Worm (Caenorhabditis elegans) whole organism, late embryonic: ENCODE data around the gene comt-1.
A peak's percentile ranks its signal among the peaks of the same experiment; 100 is the strongest.

Experiments
- C38D4.7 ChIP-seq: fragments of 200-800 bp; sonication (Bioruptor generic); optimal IDR thresholded peaks from 2 replicates; lab custom pipeline; 2018; ENCODE audit warnings: mild to moderate bottlenecking, missing genetic modification characterization, moderate library complexity, missing compliant biosample characterization
- K02D7.2 ChIP-seq: sonication (generic microtip); optimal IDR thresholded peaks from 2 replicates; lab custom pipeline; 2017; ENCODE audit warnings: mild to moderate bottlenecking, missing genetic modification characterization, missing compliant biosample characterization
- K09A11.1 ChIP-seq: sonication (generic microtip); optimal IDR thresholded peaks from 2 replicates; lab custom pipeline; 2017; ENCODE audit warnings: antibody characterized with exemption, mild to moderate bottlenecking, missing genetic modification characterization, missing compliant biosample characterization; ENCODE audit not compliant: insufficient read depth
- Y22D7AL.16 ChIP-seq: sonication (generic microtip); optimal IDR thresholded peaks from 2 replicates; lab custom pipeline; 2016; ENCODE audit warnings: missing genetic modification characterization, missing compliant biosample characterization
- ahr-1 ChIP-seq: sonication (generic microtip); optimal IDR thresholded peaks from 2 replicates; lab custom pipeline; 2016; ENCODE audit warnings: missing genetic modification characterization, missing compliant biosample characterization
- ama-1 ChIP-seq: fragments of 150-350 bp; optimal IDR thresholded peaks from 2 replicates; lab custom pipeline; 2014
- ceh-14 ChIP-seq: sonication (generic microtip); optimal IDR thresholded peaks from 2 replicates; lab custom pipeline; 2016; ENCODE audit warnings: missing genotype, missing genetic modification characterization, missing compliant biosample characterization
- ceh-18 ChIP-seq: sonication (generic microtip); optimal IDR thresholded peaks from 2 replicates; lab custom pipeline; 2016; ENCODE audit warnings: missing genetic modification characterization, missing compliant biosample characterization
- ceh-19 ChIP-seq: fragments of 200-800 bp; sonication (Bioruptor generic); optimal IDR thresholded peaks from 2 replicates; lab custom pipeline; 2018; ENCODE audit warnings: mild to moderate bottlenecking, missing genetic modification characterization, missing compliant biosample characterization
- ceh-2 ChIP-seq: sonication (generic microtip); optimal IDR thresholded peaks from 2 replicates; lab custom pipeline; 2016; ENCODE audit warnings: missing genotype, missing genetic modification characterization, missing compliant biosample characterization
- ceh-22 ChIP-seq: sonication (generic microtip); optimal IDR thresholded peaks from 2 replicates; lab custom pipeline; 2017; ENCODE audit warnings: missing biosample characterization, missing genetic modification characterization
- ceh-24 ChIP-seq: sonication (generic microtip); optimal IDR thresholded peaks from 2 replicates; lab custom pipeline; 2016; ENCODE audit warnings: mild to moderate bottlenecking, missing genetic modification characterization, missing compliant biosample characterization
- ceh-34 ChIP-seq: sonication (generic microtip); optimal IDR thresholded peaks from 2 replicates; lab custom pipeline; 2016; ENCODE audit warnings: mild to moderate bottlenecking, missing genetic modification characterization, missing compliant biosample characterization
- ceh-45 ChIP-seq: fragments of 200-800 bp; sonication (Bioruptor generic); IDR thresholded peaks from 2 replicates; pipeline ENCODE4 v1.3.6; 2022; ENCODE audit warnings: missing genetic modification reagents, missing genetic modification characterization, missing compliant biosample characterization
- ceh-48 ChIP-seq: sonication (generic microtip); optimal IDR thresholded peaks from 2 replicates; lab custom pipeline; 2016; ENCODE audit warnings: missing genetic modification characterization, inconsistent platforms, missing compliant biosample characterization
- ceh-6 ChIP-seq: fragments of 200-800 bp; sonication (Bioruptor generic); optimal IDR thresholded peaks from 2 replicates; lab custom pipeline; 2018; ENCODE audit warnings: mild to moderate bottlenecking, missing genetic modification characterization, missing compliant biosample characterization
- ceh-9 ChIP-seq: sonication (generic microtip); optimal IDR thresholded peaks from 2 replicates; lab custom pipeline; 2016; ENCODE audit warnings: mild to moderate bottlenecking, missing genetic modification characterization, inconsistent platforms, missing compliant biosample characterization
- dmd-4 ChIP-seq: sonication (generic microtip); optimal IDR thresholded peaks from 2 replicates; lab custom pipeline; 2016; ENCODE audit warnings: borderline replicate concordance, missing genetic modification characterization, missing compliant biosample characterization
- elt-2 ChIP-seq: sonication (generic microtip); optimal IDR thresholded peaks from 2 replicates; lab custom pipeline; 2016; ENCODE audit warnings: missing genetic modification reagents, missing genetic modification characterization, missing compliant biosample characterization
- elt-4 ChIP-seq: sonication (generic microtip); optimal IDR thresholded peaks from 2 replicates; lab custom pipeline; 2016; ENCODE audit warnings: missing genetic modification characterization, missing compliant biosample characterization
- ets-4 ChIP-seq: sonication (generic microtip); optimal IDR thresholded peaks from 2 replicates; lab custom pipeline; 2016; ENCODE audit warnings: missing genetic modification characterization, missing compliant biosample characterization
- eyg-1 ChIP-seq: sonication (generic microtip); optimal IDR thresholded peaks from 2 replicates; lab custom pipeline; 2016; ENCODE audit warnings: missing genotype, missing genetic modification characterization, missing compliant biosample characterization
- fax-1 ChIP-seq: sonication (generic microtip); optimal IDR thresholded peaks from 2 replicates; lab custom pipeline; 2016; ENCODE audit warnings: missing genotype, missing genetic modification characterization, missing compliant biosample characterization
- fkh-6 ChIP-seq: sonication (generic microtip); optimal IDR thresholded peaks from 2 replicates; lab custom pipeline; 2016; ENCODE audit warnings: missing genetic modification characterization, missing compliant biosample characterization
- gmeb-2 ChIP-seq: sonication (generic microtip); optimal IDR thresholded peaks from 2 replicates; lab custom pipeline; 2016; ENCODE audit warnings: missing genetic modification characterization, inconsistent platforms, missing compliant biosample characterization
- hlh-13 ChIP-seq: fragments of 200-800 bp; sonication (Bioruptor generic); optimal IDR thresholded peaks from 2 replicates; lab custom pipeline; 2018; ENCODE audit warnings: mild to moderate bottlenecking, missing genetic modification characterization, missing compliant biosample characterization
- hlh-15 ChIP-seq: sonication (generic microtip); optimal IDR thresholded peaks from 2 replicates; lab custom pipeline; 2016; ENCODE audit warnings: missing genetic modification characterization, missing compliant biosample characterization
- hlh-6 ChIP-seq: sonication (generic microtip); optimal IDR thresholded peaks from 2 replicates; lab custom pipeline; 2016; ENCODE audit warnings: missing genotype, missing genetic modification characterization, missing compliant biosample characterization
- lim-6 ChIP-seq: sonication (generic microtip); optimal IDR thresholded peaks from 2 replicates; lab custom pipeline; 2016; ENCODE audit warnings: missing genetic modification characterization, missing compliant biosample characterization
- nfya-1 ChIP-seq: sonication (generic microtip); optimal IDR thresholded peaks from 2 replicates; lab custom pipeline; 2017; ENCODE audit warnings: missing genetic modification characterization, mild to moderate bottlenecking, missing compliant biosample characterization, antibody characterized with exemption, moderate library complexity
- nhr-11 ChIP-seq: fragments of 150-350 bp; optimal IDR thresholded peaks from 2 replicates; lab custom pipeline; 2014; ENCODE audit warnings: missing biosample characterization, missing genetic modification characterization
- nhr-232 ChIP-seq: sonication (generic microtip); optimal IDR thresholded peaks from 2 replicates; lab custom pipeline; 2016; ENCODE audit warnings: missing genetic modification characterization, missing compliant biosample characterization
- odd-2 ChIP-seq: sonication (generic microtip); optimal IDR thresholded peaks from 2 replicates; lab custom pipeline; 2017; ENCODE audit warnings: antibody characterized with exemption, mild to moderate bottlenecking, missing genetic modification characterization, missing compliant biosample characterization
- pat-9 ChIP-seq: fragments of 200-800 bp; sonication (Bioruptor generic); optimal IDR thresholded peaks from 2 replicates; lab custom pipeline; 2018; ENCODE audit warnings: mild to moderate bottlenecking, missing genetic modification characterization, moderate library complexity, missing compliant biosample characterization
- pha-2 ChIP-seq: sonication (generic microtip); optimal IDR thresholded peaks from 2 replicates; lab custom pipeline; 2017; ENCODE audit warnings: mild to moderate bottlenecking, missing genetic modification characterization, missing compliant biosample characterization
- pqm-1 ChIP-seq: sonication (generic microtip); optimal IDR thresholded peaks from 2 replicates; lab custom pipeline; 2016; ENCODE audit warnings: missing genetic modification characterization, missing compliant biosample characterization
- pros-1 ChIP-seq: fragments of 150-350 bp; optimal IDR thresholded peaks from 2 replicates; lab custom pipeline; 2014; ENCODE audit warnings: missing biosample characterization, missing genetic modification reagents, missing genetic modification characterization
- rnt-1 ChIP-seq: sonication (generic microtip); optimal IDR thresholded peaks from 2 replicates; lab custom pipeline; 2016; ENCODE audit warnings: missing genetic modification characterization, missing compliant biosample characterization
- sdc-2 ChIP-seq: sonication (generic microtip); optimal IDR thresholded peaks from 2 replicates; lab custom pipeline; 2016; ENCODE audit warnings: missing genotype, missing genetic modification characterization, missing compliant biosample characterization
- syd-9 ChIP-seq: sonication (generic microtip); optimal IDR thresholded peaks from 2 replicates; lab custom pipeline; 2016; ENCODE audit warnings: mild to moderate bottlenecking, missing genetic modification characterization, moderate library complexity, missing compliant biosample characterization
- tbx-2 ChIP-seq: sonication (generic microtip); optimal IDR thresholded peaks from 2 replicates; lab custom pipeline; 2016; ENCODE audit warnings: missing genetic modification characterization, missing compliant biosample characterization
- tbx-7 ChIP-seq: sonication (generic microtip); optimal IDR thresholded peaks from 2 replicates; lab custom pipeline; 2016; ENCODE audit warnings: missing genotype, missing genetic modification characterization, missing compliant biosample characterization
- ttx-3 ChIP-seq: sonication (generic microtip); optimal IDR thresholded peaks from 2 replicates; lab custom pipeline; 2016; ENCODE audit warnings: missing genetic modification reagents, missing genetic modification characterization, missing compliant biosample characterization
- unc-3 ChIP-seq, 2 experiments: fragments of 200-800 bp in 1 of 2; sonication (Bioruptor generic) in 1 of 2; sonication (generic microtip) in 1 of 2; conservative IDR thresholded peaks in 1 of 2; optimal IDR thresholded peaks in 1 of 2; 2 replicates each; pipeline versions ENCODE4 v1.3.6 to Lab custom; 2016 to 2022; ENCODE audit warnings: missing compliant biosample characterization in 2 of 2, missing genetic modification characterization in 2 of 2, missing genetic modification reagents in 1 of 2
- unc-42 ChIP-seq: sonication (generic microtip); optimal IDR thresholded peaks from 2 replicates; lab custom pipeline; 2016; ENCODE audit warnings: missing genotype, missing genetic modification characterization, missing compliant biosample characterization
- unc-55 ChIP-seq: sonication (generic microtip); optimal IDR thresholded peaks from 2 replicates; lab custom pipeline; 2017; ENCODE audit warnings: missing biosample characterization, missing genetic modification reagents, missing genetic modification characterization
- unc-86 ChIP-seq: sonication (generic microtip); optimal IDR thresholded peaks from 2 replicates; lab custom pipeline; 2016; ENCODE audit warnings: missing genetic modification characterization, missing compliant biosample characterization
- ztf-16 ChIP-seq: sonication (generic microtip); optimal IDR thresholded peaks from 2 replicates; lab custom pipeline; 2017; ENCODE audit warnings: missing genetic modification characterization, missing compliant biosample characterization

Gene comt-1

DNA sequence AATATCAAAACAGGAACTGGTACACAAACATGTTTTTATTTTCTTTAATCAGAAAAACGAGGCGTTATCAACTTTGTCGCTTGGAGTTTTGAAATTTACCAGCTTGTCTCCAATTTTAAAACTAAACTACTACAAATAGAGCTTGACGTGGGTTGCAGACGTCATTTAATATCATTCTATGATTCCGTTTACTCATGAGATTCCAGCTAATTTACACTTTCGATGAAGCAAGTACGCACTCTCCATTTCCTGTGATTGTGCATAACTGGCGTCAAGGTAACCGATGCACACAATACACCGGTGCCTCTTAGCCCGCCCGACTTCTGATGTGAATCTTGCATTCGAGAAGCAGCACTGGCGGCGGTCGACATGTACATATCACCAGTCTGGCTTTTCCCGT, 43.4 kb downstream of the comt-1 start:
- TF ChIP-seq ets-4 (tag; lab: Kevin White, UChicago) (no peak), ama-1 (lab: Kevin White, UChicago) (no peak), pqm-1 (tag; lab: Kevin White, UChicago) (no peak), ceh-18 (tag; lab: Kevin White, UChicago) (no peak)

DNA sequence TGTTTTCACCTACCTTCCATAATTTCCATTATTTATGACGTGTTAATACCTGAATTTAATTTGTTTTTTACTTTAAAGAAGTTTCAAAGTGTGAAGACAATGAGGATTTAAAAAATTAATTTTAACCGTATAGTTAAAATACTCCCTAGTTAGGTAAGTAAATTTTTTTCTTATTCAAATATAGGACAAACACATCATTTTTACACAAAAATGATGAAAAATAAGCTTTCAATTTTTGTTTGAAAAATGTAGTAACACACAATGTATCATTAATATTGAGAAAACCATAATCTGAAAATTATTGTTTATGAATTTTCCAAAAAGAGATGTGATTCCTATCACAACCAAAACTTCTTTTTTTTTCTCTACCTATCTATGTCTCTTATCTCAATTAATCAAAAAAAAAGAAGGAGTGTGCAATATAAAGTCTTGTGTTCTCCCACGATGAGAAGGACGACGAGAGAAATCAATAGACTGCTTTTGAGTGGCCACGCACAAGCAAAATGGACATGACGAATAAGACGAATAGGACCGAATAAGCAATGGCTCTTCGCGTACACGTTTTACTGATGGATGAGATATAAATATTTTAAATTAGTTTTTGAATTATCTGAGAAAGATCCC, 48.1 kb downstream of the comt-1 start, which contains the start of gene C14A11.6:
TSS of gene C14A11.6 (minus strand) at position 51 of the 624 bp plus-strand sequence.
- TF ChIP-seq ceh-48 (tag; lab: Kevin White, UChicago) (peak; percentile 53), dmd-4 (tag; lab: Kevin White, UChicago) (no peak)

DNA sequence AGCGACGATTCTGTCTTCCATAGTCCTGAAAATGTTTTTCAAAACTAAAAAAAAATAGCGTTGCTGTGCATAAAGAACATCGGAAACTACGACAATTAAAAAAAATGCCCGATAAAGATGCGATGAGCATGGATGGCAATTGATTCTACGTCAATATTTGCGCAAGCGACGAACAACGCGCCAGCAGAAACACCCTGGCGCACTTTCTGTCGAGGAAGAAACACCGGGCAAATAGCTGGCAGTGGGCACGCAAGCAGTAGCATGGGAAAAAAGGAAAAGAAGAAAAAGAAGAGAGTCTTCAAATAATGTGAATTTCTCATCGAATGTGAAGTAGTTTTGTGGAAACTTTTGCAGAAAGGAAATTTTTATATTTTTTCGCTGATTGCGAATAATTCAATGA, 52.7 kb downstream of the comt-1 start, which contains the start of gene C14A11.9:
TSS of gene C14A11.9 (minus strand) at position 27 of the 400 bp plus-strand sequence.
- TF ChIP-seq C38D4.7 (GFP tag; lab: Kevin White, UChicago), result peak; percentile 56
- TF ChIP-seq ztf-16 (tag; lab: Kevin White, UChicago), result peak; percentile 24
- TF ChIP-seq unc-55 (GFP tag; lab: Kevin White, UChicago), result peak; percentile 12
- TF ChIP-seq ceh-24 (tag; lab: Kevin White, UChicago), result no peak
- TF ChIP-seq K02D7.2, result peak; percentile 25
- TF ChIP-seq gmeb-2 (tag; lab: Kevin White, UChicago), result peak; percentile 39
- no peak for TF ChIP-seq eyg-1 (tag; lab: Kevin White, UChicago)
- no peak for TF ChIP-seq Y22D7AL.16 (tag; lab: Kevin White, UChicago)
- peak; percentile 59 for TF ChIP-seq ceh-19
- TF ChIP-seq fax-1 (tag; lab: Kevin White, UChicago), result peak; percentile 19
- TF ChIP-seq ahr-1, result peak; percentile 35
- TF ChIP-seq fkh-6 (tag; lab: Kevin White, UChicago), result peak; percentile 65
- TF ChIP-seq pha-2, result peak; percentile 50
- peak; percentile 62 for TF ChIP-seq ceh-34 (tag; lab: Kevin White, UChicago)
- no peak for TF ChIP-seq elt-4 (tag; lab: Kevin White, UChicago)
- TF ChIP-seq hlh-13 (GFP tag; lab: Kevin White, UChicago), result peak; percentile 39
- TF ChIP-seq nhr-11 (tag; lab: Kevin White, UChicago), result no peak
- no peak for TF ChIP-seq ceh-22 (tag; lab: Kevin White, UChicago)
- no peak for TF ChIP-seq pros-1 (tag; lab: Kevin White, UChicago)
- peak; percentile 55 for TF ChIP-seq hlh-15 (tag; lab: Kevin White, UChicago)
- TF ChIP-seq ceh-14 (tag; lab: Kevin White, UChicago), result peak; percentile 75
- TF ChIP-seq nhr-232 (tag; lab: Kevin White, UChicago), result peak; percentile 58
- TF ChIP-seq ceh-2 (tag; lab: Kevin White, UChicago), result peak; percentile 53
- TF ChIP-seq pat-9 (tag; lab: Kevin White, UChicago), result peak; percentile 63
- TF ChIP-seq pqm-1 (tag; lab: Kevin White, UChicago), result peak; percentile 32
- TF ChIP-seq tbx-7 (tag; lab: Kevin White, UChicago), result no peak
- peak; percentile 83 for TF ChIP-seq tbx-2
- no peak for TF ChIP-seq K09A11.1 (tag; lab: Kevin White, UChicago)
- TF ChIP-seq elt-2 (tag; lab: Kevin White, UChicago), result peak; percentile 78
- TF ChIP-seq hlh-6 (tag; lab: Kevin White, UChicago), result peak; percentile 76
- TF ChIP-seq syd-9 (tag; lab: Kevin White, UChicago), result peak; percentile 62
- no peak for TF ChIP-seq odd-2 (tag; lab: Kevin White, UChicago)
- TF ChIP-seq ceh-45, result 0 out of 2 replicates have a peak, but pooled peaks have one; percentile 39
- TF ChIP-seq unc-86 (tag; lab: Kevin White, UChicago), result peak; percentile 63
- peak; percentile 53 for TF ChIP-seq unc-42 (tag; lab: Kevin White, UChicago)
- peak; percentile 86 for TF ChIP-seq sdc-2 (tag; lab: Kevin White, UChicago)
- TF ChIP-seq lim-6 (tag; lab: Kevin White, UChicago), result no peak
- no peak for TF ChIP-seq ceh-9 (tag; lab: Kevin White, UChicago)
- peak; percentile 52 for TF ChIP-seq ttx-3 (tag; lab: Kevin White, UChicago)
- TF ChIP-seq ceh-6 (GFP tag; lab: Kevin White, UChicago), result peak; percentile 42
- peak; percentile 78 for TF ChIP-seq nfya-1
- no peak for TF ChIP-seq unc-3 (GFP tag; conservative IDR thresholded peaks at IDR 0.05; lab: Robert Waterston, UW)
- TF ChIP-seq unc-3 (tag; optimal IDR thresholded peaks at IDR 0.05; lab: Kevin White, UChicago), result peak; percentile 70
- peak; percentile 73 for TF ChIP-seq rnt-1 (tag; lab: Kevin White, UChicago)
